Fruit fly (Drosophila melanogaster) whole organism, embryonic: ENCODE data around the gene Syt12.
A peak's percentile ranks its signal among the peaks of the same experiment; 100 is the strongest.

ENCODE experiments used
- Adf1 ChIP-seq: fragments of 200-800 bp; sonication (Bioruptor generic); IDR thresholded peaks from 2 replicates; pipeline ENCODE4 v1.3.6; 2022; ENCODE audit warnings: missing biosample characterization, missing genetic modification characterization
- Atf-2 ChIP-seq: fragments of 200-800 bp; sonication (Bioruptor generic); optimal IDR thresholded peaks from 2 replicates; lab custom pipeline; 2016; ENCODE audit warnings: missing biosample characterization, missing genetic modification characterization
- Bdp1 ChIP-seq: fragments of 200-800 bp; sonication (Bioruptor generic); optimal IDR thresholded peaks from 3 replicates; lab custom pipeline; 2016; ENCODE audit warnings: missing biosample characterization, missing genetic modification characterization
- CG1024 ChIP-seq: fragments of 200-800 bp; sonication (Bioruptor generic); IDR thresholded peaks from 2 replicates; pipeline ENCODE4 v1.3.6; 2022; ENCODE audit warnings: missing biosample characterization, missing genetic modification characterization
- CG11398 ChIP-seq: fragments of 200-800 bp; sonication (Bioruptor generic); optimal IDR thresholded peaks from 2 replicates; lab custom pipeline; 2016; ENCODE audit warnings: missing biosample characterization, missing genetic modification characterization
- CG11695 ChIP-seq: fragments of 200-800 bp; sonication (Bioruptor generic); IDR thresholded peaks from 3 replicates; pipeline ENCODE4 v1.3.6; 2022; ENCODE audit warnings: missing biosample characterization, missing genetic modification characterization
- CG13123 ChIP-seq: fragments of 200-800 bp; sonication (Bioruptor generic); optimal IDR thresholded peaks from 2 replicates; lab custom pipeline; 2016; ENCODE audit warnings: missing biosample characterization, missing genetic modification characterization
- CG14014 ChIP-seq: fragments of 200-800 bp; sonication (Bioruptor generic); IDR thresholded peaks from 2 replicates; pipeline ENCODE4 v1.3.6; 2022; ENCODE audit warnings: missing biosample characterization, missing genetic modification characterization
- CG15269 ChIP-seq: fragments of 200-800 bp; sonication (Bioruptor generic); optimal IDR thresholded peaks from 2 replicates; lab custom pipeline; 2018; ENCODE audit warnings: missing biosample characterization, mild to moderate bottlenecking, missing genetic modification characterization, moderate library complexity
- CG17186 ChIP-seq: fragments of 200-800 bp; sonication (Bioruptor generic); optimal IDR thresholded peaks from 3 replicates; lab custom pipeline; 2017; ENCODE audit warnings: missing biosample characterization, missing genetic modification reagents, missing genetic modification characterization
- CG18476 ChIP-seq: fragments of 200-800 bp; sonication (Bioruptor generic); optimal IDR thresholded peaks from 2 replicates; lab custom pipeline; 2016; ENCODE audit warnings: missing biosample characterization, mild to moderate bottlenecking, missing genetic modification characterization
- CG3407 ChIP-seq: fragments of 200-800 bp; sonication (Bioruptor generic); optimal IDR thresholded peaks from 2 replicates; lab custom pipeline; 2018; ENCODE audit warnings: missing biosample characterization, mild to moderate bottlenecking, missing genetic modification characterization
- CG3838 ChIP-seq: fragments of 200-800 bp; sonication (Bioruptor generic); optimal IDR thresholded peaks from 3 replicates; lab custom pipeline; 2016; ENCODE audit warnings: missing biosample characterization, missing genetic modification characterization
- CG4424 ChIP-seq: fragments of 200-800 bp; sonication (Bioruptor generic); optimal IDR thresholded peaks from 3 replicates; lab custom pipeline; 2016; ENCODE audit warnings: missing biosample characterization, missing genetic modification characterization
- CG4617 ChIP-seq: fragments of 200-800 bp; sonication (Bioruptor generic); optimal IDR thresholded peaks from 3 replicates; lab custom pipeline; 2016; ENCODE audit warnings: missing biosample characterization, missing genetic modification characterization, borderline replicate concordance
- CG6254 ChIP-seq: fragments of 200-800 bp; sonication (Bioruptor generic); optimal IDR thresholded peaks from 3 replicates; lab custom pipeline; 2017; ENCODE audit warnings: mild to moderate bottlenecking, missing biosample characterization, missing genetic modification reagents, missing genetic modification characterization
- CG7556 ChIP-seq: fragments of 200-800 bp; sonication (Bioruptor generic); optimal IDR thresholded peaks from 2 replicates; lab custom pipeline; 2017; ENCODE audit warnings: missing biosample characterization, mild to moderate bottlenecking, missing genetic modification characterization
- Dad ChIP-seq: fragments of 200-800 bp; sonication (Bioruptor generic); optimal IDR thresholded peaks from 3 replicates; lab custom pipeline; 2016; ENCODE audit warnings: missing biosample characterization, missing genetic modification characterization
- Dip2 ChIP-seq: fragments of 200-800 bp; sonication (Bioruptor generic); IDR thresholded peaks from 2 replicates; pipeline ENCODE4 v1.3.6; 2022; ENCODE audit warnings: missing biosample characterization, missing genetic modification characterization
- Dp ChIP-seq: fragments of 200-800 bp; sonication (Bioruptor generic); optimal IDR thresholded peaks from 2 replicates; lab custom pipeline; 2018; ENCODE audit warnings: missing biosample characterization, mild to moderate bottlenecking, missing genetic modification characterization, moderate library complexity
- Eip74EF ChIP-seq, 2 experiments: fragments of 200-800 bp in 1 of 2; fragments of >200 bp in 1 of 2; sonication (Bioruptor generic) in 1 of 2; optimal IDR thresholded peaks; 2 replicates each; lab custom pipeline; 2017 to 2019; ENCODE audit warnings: missing biosample characterization in 2 of 2, missing genetic modification characterization in 2 of 2, mild to moderate bottlenecking in 1 of 2, moderate library complexity in 1 of 2
- MBD-R2 ChIP-seq: fragments of 200-800 bp; sonication (Bioruptor generic); IDR thresholded peaks from 2 replicates; pipeline ENCODE4 v1.3.6; 2022; ENCODE audit warnings: missing biosample characterization, missing genetic modification characterization
- NFAT ChIP-seq: fragments of 200-800 bp; sonication (Bioruptor generic); IDR thresholded peaks from 2 replicates; pipeline ENCODE4 v1.3.6; 2022; ENCODE audit warnings: missing biosample characterization, missing genetic modification characterization
- NK7.1 ChIP-seq: fragments of 200-800 bp; sonication (Bioruptor generic); optimal IDR thresholded peaks from 3 replicates; lab custom pipeline; 2016; ENCODE audit warnings: missing biosample characterization, missing genetic modification characterization
- Sin3A ChIP-seq: fragments of >200 bp; optimal IDR thresholded peaks from 2 replicates; lab custom pipeline; 2018
- Ssrp ChIP-seq: fragments of 200-800 bp; sonication (Bioruptor generic); optimal IDR thresholded peaks from 2 replicates; lab custom pipeline; 2018; ENCODE audit warnings: missing biosample characterization, mild to moderate bottlenecking, missing genetic modification characterization, moderate library complexity
- Stat92E ChIP-seq, 3 experiments: fragments of >200 bp in 2 of 3; fragments of 200-800 bp in 1 of 3; sonication (Bioruptor generic) in 1 of 3; optimal IDR thresholded peaks; 2 replicates each; lab custom pipeline; 2017 to 2019; ENCODE audit warnings: missing biosample characterization in 3 of 3, missing genetic modification characterization in 3 of 3, mild to moderate bottlenecking in 1 of 3, moderate library complexity in 1 of 3
- abd-A ChIP-seq: fragments of 200-800 bp; sonication (Bioruptor generic); optimal IDR thresholded peaks from 3 replicates; lab custom pipeline; 2019; ENCODE audit warnings: missing biosample characterization, mild to moderate bottlenecking, missing genetic modification characterization, moderate library complexity
- ac ChIP-seq: fragments of 200-800 bp; sonication (Bioruptor generic); optimal IDR thresholded peaks from 3 replicates; lab custom pipeline; 2017; ENCODE audit warnings: missing biosample characterization, mild to moderate bottlenecking, missing genetic modification characterization
- ase ChIP-seq: fragments of 200-800 bp; sonication (Bioruptor generic); IDR thresholded peaks from 3 replicates; pipeline ENCODE4 v1.3.6; 2022; ENCODE audit warnings: missing biosample characterization, missing genetic modification characterization
- ato ChIP-seq: fragments of 200-800 bp; sonication (Bioruptor generic); IDR thresholded peaks from 2 replicates; pipeline ENCODE4 v1.3.6; 2022; ENCODE audit warnings: missing biosample characterization, missing genetic modification characterization; ENCODE audit not compliant: partially characterized antibody
- cg ChIP-seq: fragments of 200-800 bp; sonication (Bioruptor generic); optimal IDR thresholded peaks from 3 replicates; lab custom pipeline; 2019; ENCODE audit warnings: missing biosample characterization, mild to moderate bottlenecking, missing genetic modification characterization, moderate library complexity
- emc ChIP-seq: fragments of 200-800 bp; sonication (Bioruptor generic); optimal IDR thresholded peaks from 2 replicates; lab custom pipeline; 2016; ENCODE audit warnings: missing biosample characterization, missing genetic modification characterization
- exex ChIP-seq: fragments of 200-800 bp; sonication (Bioruptor generic); optimal IDR thresholded peaks from 4 replicates; lab custom pipeline; 2018; ENCODE audit warnings: missing biosample characterization, mild to moderate bottlenecking, missing genetic modification characterization, moderate library complexity
- fru ChIP-seq: fragments of >200 bp; optimal IDR thresholded peaks from 2 replicates; lab custom pipeline; 2017
- fu2 ChIP-seq: fragments of 200-800 bp; sonication (Bioruptor generic); optimal IDR thresholded peaks from 2 replicates; lab custom pipeline; 2016; ENCODE audit warnings: missing biosample characterization, missing genetic modification characterization
- ham ChIP-seq: fragments of 200-800 bp; sonication (Bioruptor generic); IDR thresholded peaks from 2 replicates; pipeline ENCODE4 v1.3.6; 2022; ENCODE audit warnings: missing biosample characterization, missing genetic modification characterization
- insv ChIP-seq, 2 experiments: fragments of 200-800 bp; sonication (Bioruptor generic); optimal IDR thresholded peaks; 3 replicates each; lab custom pipeline; 2016 to 2018; ENCODE audit warnings: missing biosample characterization in 2 of 2, missing genetic modification characterization in 2 of 2
- jing ChIP-seq: fragments of 200-800 bp; sonication (Bioruptor generic); optimal IDR thresholded peaks from 2 replicates; lab custom pipeline; 2018; ENCODE audit warnings: missing biosample characterization, mild to moderate bottlenecking, missing genetic modification characterization
- ken ChIP-seq: fragments of 200-800 bp; sonication (Bioruptor generic); IDR thresholded peaks from 3 replicates; pipeline ENCODE4 v1.3.6; 2022; ENCODE audit warnings: missing biosample characterization, missing genetic modification characterization
- lov ChIP-seq, 2 experiments: fragments of 200-800 bp in 1 of 2; fragments of >200 bp in 1 of 2; sonication (Bioruptor generic) in 1 of 2; IDR thresholded peaks in 1 of 2; optimal IDR thresholded peaks in 1 of 2; 2 replicates in 1 of 2; 3 replicates in 1 of 2; pipeline versions ENCODE4 v1.3.6 to Lab custom; 2017 to 2022; ENCODE audit warnings: missing biosample characterization in 1 of 2, missing genetic modification characterization in 1 of 2
- pnt ChIP-seq: fragments of 200-800 bp; sonication (Bioruptor generic); optimal IDR thresholded peaks from 3 replicates; lab custom pipeline; 2016; ENCODE audit warnings: missing biosample characterization, missing genetic modification characterization
- scrt ChIP-seq: fragments of 200-800 bp; sonication (Bioruptor generic); optimal IDR thresholded peaks from 2 replicates; lab custom pipeline; 2018; ENCODE audit warnings: missing biosample characterization, mild to moderate bottlenecking, missing genetic modification characterization, moderate library complexity
- sens ChIP-seq: fragments of 200-800 bp; sonication (Bioruptor generic); peaks from one replicate; lab custom pipeline; 2016; ENCODE audit warnings: missing biosample characterization, missing genetic modification characterization
- sna ChIP-seq: fragments of 200-800 bp; sonication (Bioruptor generic); IDR thresholded peaks from 2 replicates; pipeline ENCODE4 v1.3.6; 2022; ENCODE audit warnings: missing biosample characterization, missing genetic modification characterization; ENCODE audit not compliant: partially characterized antibody
- ssp ChIP-seq: fragments of 200-800 bp; sonication (Bioruptor generic); IDR thresholded peaks from 2 replicates; pipeline ENCODE4 v1.3.6; 2022; ENCODE audit warnings: missing biosample characterization, missing genetic modification characterization
- tap ChIP-seq: fragments of 200-800 bp; optimal IDR thresholded peaks from 3 replicates; lab custom pipeline; 2019; ENCODE audit warnings: missing biosample characterization, mild to moderate bottlenecking, missing genetic modification characterization, moderate library complexity
- vvl ChIP-seq: fragments of 200-800 bp; sonication (Bioruptor generic); IDR thresholded peaks from 2 replicates; pipeline ENCODE4 v1.3.6; 2022; ENCODE audit warnings: missing biosample characterization, missing genetic modification characterization
- z ChIP-seq: fragments of 200-800 bp; sonication (Bioruptor generic); IDR thresholded peaks from 3 replicates; pipeline ENCODE4 v1.3.6; 2022; ENCODE audit warnings: missing biosample characterization, missing genetic modification characterization
- zfh2 ChIP-seq: fragments of 200-800 bp; sonication (Bioruptor generic); optimal IDR thresholded peaks from 2 replicates; lab custom pipeline; 2016; ENCODE audit warnings: missing biosample characterization, missing genetic modification characterization

Gene Syt12

dm6 chrX:13396378-13397099 is 37.5 kb downstream of the Syt12 start, which contains the start of gene Bcat (continued):
- TF ChIP-seq Dip2 (no peak), exex (tag; lab: Kevin White, UChicago) (no peak), CG11398 (GFP tag; lab: Kevin White, UChicago) (no peak), pnt (GFP tag; lab: Kevin White, UChicago) (peak; percentile 22), CG3407 (GFP tag; lab: Kevin White, UChicago) (peak; percentile 45), CG1024 (no peak), Sin3A (no peak), lov (optimal IDR thresholded peaks at IDR 0.05; lab: Kevin White, UChicago) (no peak), lov (GFP tag; IDR thresholded peaks at IDR 0.05; lab: Robert Waterston, UW) (0 out of 3 replicates have a peak, but pooled peaks have one; percentile 10), emc (GFP tag; lab: Kevin White, UChicago) (no peak), Stat92E (GFP tag; optimal IDR thresholded peaks at IDR 0.05; lab: Kevin White, UChicago) (no peak), ken (no peak), abd-A (no peak), CG14014 (GFP tag; lab: Robert Waterston, UW) (no peak), CG17186 (GFP tag; lab: Kevin White, UChicago) (no peak), CG15269 (tag; lab: Kevin White, UChicago) (peak; percentile 84), Eip74EF (GFP tag; optimal IDR thresholded peaks at IDR 0.05; lab: Kevin White, UChicago) (peak in 1 of 2 experiments; percentile 45), z (no peak), CG3838 (GFP tag; lab: Kevin White, UChicago) (no peak), ssp (GFP tag; lab: Robert Waterston, UW) (peak; percentile 47), ase (no peak; the same call in 2 of the 3 replicates), tap (tag; lab: Kevin White, UChicago) (peak; percentile 44), CG13123 (GFP tag; lab: Kevin White, UChicago) (no peak), CG11695 (peak; percentile 62; the same call in 2 of the 3 replicates), CG4617 (GFP tag; lab: Kevin White, UChicago) (no peak), scrt (GFP tag; lab: Kevin White, UChicago) (peak; percentile 58), fru (lab: Kevin White, UChicago) (no peak), ac (GFP tag; lab: Kevin White, UChicago) (no peak), ham (no peak), sens (peak; percentile 84), NFAT (GFP tag; lab: Robert Waterston, UW) (no peak; the same call in 1 of the 2 replicates), MBD-R2 (GFP tag; lab: Robert Waterston, UW) (0 out of 2 replicates have a peak, but pooled peaks have one; percentile 14), Adf1 (GFP tag; lab: Robert Waterston, UW) (no peak), ato (no peak), CG4424 (GFP tag; lab: Kevin White, UChicago) (peak; percentile 62), CG7556 (peak; percentile 91), Atf-2 (GFP tag; lab: Kevin White, UChicago) (peak; percentile 28), jing (GFP tag; lab: Kevin White, UChicago) (peak; percentile 31), CG6254 (GFP tag; lab: Kevin White, UChicago) (no peak), Dad (GFP tag; lab: Kevin White, UChicago) (no peak), NK7.1 (GFP tag; lab: Kevin White, UChicago) (no peak), cg (peak; percentile 65), Ssrp (peak; percentile 67), CG18476 (GFP tag; lab: Kevin White, UChicago) (peak; percentile 49), insv (GFP tag; optimal IDR thresholded peaks at IDR 0.05; lab: Kevin White, UChicago) (peak in 1 of 2 experiments; percentile 29), sna (GFP tag; lab: Robert Waterston, UW) (no peak), Dp (no peak), zfh2 (GFP tag; lab: Kevin White, UChicago) (peak; percentile 21), fu2 (no peak), vvl (GFP tag; lab: Robert Waterston, UW) (peak; percentile 47), Bdp1 (GFP tag; lab: Kevin White, UChicago) (no peak)
